Worm (Caenorhabditis elegans) whole organism, L4/young adult: Measurements from ENCODE around the gene C53B7.6.
"Not testable (repeated sequence)": the region's sequence is repeated elsewhere in the genome, so short reads cannot be mapped to it uniquely, and the experiment has no call there.

Source experiments
- W03F9.2 ChIP-seq: fragments of 150-350 bp; optimal IDR thresholded peaks from 2 replicates; lab custom pipeline; 2014; ENCODE audit warnings: missing biosample characterization, missing genetic modification characterization
- dao-5 ChIP-seq: sonication (generic microtip); optimal IDR thresholded peaks from 2 replicates; lab custom pipeline; 2016; ENCODE audit warnings: missing genotype, missing genetic modification characterization, moderate library complexity, missing compliant biosample characterization
- him-1 ChIP-seq: sonication (generic microtip); optimal IDR thresholded peaks from 2 replicates; lab custom pipeline; 2016; ENCODE audit warnings: missing genotype, missing genetic modification reagents, missing genetic modification characterization, missing compliant biosample characterization

C53B7.6 gene

DNA sequence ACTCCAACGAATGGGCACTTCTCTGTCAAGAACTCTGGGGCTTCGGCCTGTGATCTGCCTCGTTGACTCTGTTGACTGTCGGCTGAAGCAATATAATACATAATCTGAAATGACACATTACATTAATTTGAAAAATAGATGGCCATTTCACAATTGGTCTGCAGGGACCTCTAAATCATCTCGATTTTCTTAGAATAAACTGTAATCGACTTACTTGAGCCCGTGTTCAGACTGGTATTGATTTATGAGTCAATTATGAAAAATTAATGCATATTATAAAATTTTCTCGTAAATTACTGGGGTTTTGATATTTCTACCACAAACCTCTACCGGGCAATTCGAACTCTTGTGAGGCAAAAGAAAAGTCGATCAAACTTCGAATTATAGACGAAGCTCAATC is at the start of gene C53B7.6:
Gene C53B7.6, minus strand, starts transcription at position 101 of the 400 bp plus-strand sequence.
- not testable (repeated sequence) for TF ChIP-seq dao-5, him-1, W03F9.2 (tag; lab: Kevin White, UChicago)

DNA sequence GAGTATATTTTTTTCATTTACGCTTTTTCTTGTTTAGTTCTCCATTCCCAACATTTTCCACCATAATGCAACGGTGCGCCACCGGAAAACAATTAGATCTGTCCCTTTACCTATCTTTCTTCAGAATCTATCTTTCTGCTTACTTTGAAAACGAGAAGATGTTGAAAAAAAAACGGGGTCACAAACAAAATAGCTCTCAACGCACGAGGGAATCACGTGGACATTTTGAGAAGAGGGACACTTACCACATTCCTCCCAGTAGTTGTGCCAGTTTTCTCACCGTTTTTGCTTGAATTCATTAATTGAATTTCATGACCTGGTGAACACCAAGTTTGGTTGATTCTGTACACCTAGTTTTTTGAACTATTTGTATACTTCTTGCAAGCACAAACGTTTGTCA is 47.6 kb upstream of the C53B7.6 start:
- TF ChIP-seq dao-5 (tag; lab: Kevin White, UChicago) = no peak
- no peak for TF ChIP-seq W03F9.2 (tag; lab: Kevin White, UChicago)
- TF ChIP-seq him-1 (tag; lab: Kevin White, UChicago) = no peak

DNA sequence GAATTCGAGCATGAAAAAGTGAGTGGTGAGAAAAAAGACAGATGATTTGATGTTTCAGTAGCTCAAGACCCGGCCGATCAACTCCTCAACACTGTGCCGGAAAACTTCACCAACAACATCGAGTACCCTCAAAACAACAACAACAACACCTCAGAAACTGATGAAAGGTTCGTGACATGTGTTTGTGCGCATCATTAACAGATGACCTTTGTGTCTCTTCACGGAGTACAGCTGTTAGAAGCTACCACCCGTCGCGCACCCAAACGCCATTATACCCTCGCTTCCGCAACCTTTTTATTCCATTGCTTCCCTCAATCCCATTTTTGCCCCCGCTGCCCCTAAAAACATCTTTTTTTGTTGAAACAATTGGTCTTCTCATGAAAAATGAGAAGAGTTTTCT is 46.7 kb upstream of the C53B7.6 start:
- TF ChIP-seq dao-5 (tag; lab: Kevin White, UChicago) (no peak), him-1 (tag; lab: Kevin White, UChicago) (no peak), W03F9.2 (tag; lab: Kevin White, UChicago) (no peak)

DNA sequence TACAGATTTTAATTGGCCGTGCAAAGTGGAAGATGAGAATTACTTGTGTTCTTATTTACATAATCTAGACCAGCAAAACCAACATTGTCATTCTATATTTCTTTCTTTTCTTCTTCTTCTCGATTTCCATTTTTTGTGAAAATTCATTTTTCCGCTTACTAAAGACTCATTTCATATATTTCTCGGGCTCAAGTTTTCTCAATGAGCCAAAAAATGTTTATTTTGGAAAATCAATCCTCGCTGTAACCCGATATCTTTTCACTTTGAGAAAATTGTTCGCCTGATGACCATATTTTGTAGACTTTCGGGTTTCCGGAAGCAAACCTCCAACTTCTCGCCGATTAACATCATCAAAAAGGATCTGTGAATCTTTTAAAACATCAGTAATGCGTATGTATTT is 45.4 kb upstream of the C53B7.6 start, which contains the start of gene nhx-4:
Gene nhx-4, plus strand, starts transcription at position 301 of the 400 bp plus-strand sequence.
- TF ChIP-seq dao-5 (tag; lab: Kevin White, UChicago) (no peak), W03F9.2 (tag; lab: Kevin White, UChicago) (no peak), him-1 (tag; lab: Kevin White, UChicago) (no peak)

DNA sequence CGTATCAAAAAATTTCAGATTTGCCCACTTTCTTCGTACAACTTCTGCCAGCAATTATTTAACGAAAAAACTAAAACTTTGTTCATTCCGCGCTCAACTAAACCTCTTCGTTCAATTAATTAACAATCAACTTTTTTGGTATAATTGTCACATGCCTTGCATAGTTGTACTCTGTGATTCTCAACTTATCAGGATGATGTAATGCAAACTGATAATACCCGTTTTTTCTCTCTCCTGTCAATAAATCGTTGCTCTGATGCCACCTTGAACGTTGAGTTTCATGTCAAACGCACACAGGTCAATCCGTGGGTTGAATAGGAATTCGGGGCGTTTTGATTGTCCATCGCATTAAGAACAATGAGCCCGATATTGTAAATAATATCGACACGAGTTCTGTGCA is 37.0 kb upstream of the C53B7.6 start:
- no peak for TF ChIP-seq him-1 (tag; lab: Kevin White, UChicago)
- TF ChIP-seq W03F9.2 (tag; lab: Kevin White, UChicago) = no peak
- no peak for TF ChIP-seq dao-5 (tag; lab: Kevin White, UChicago)

DNA sequence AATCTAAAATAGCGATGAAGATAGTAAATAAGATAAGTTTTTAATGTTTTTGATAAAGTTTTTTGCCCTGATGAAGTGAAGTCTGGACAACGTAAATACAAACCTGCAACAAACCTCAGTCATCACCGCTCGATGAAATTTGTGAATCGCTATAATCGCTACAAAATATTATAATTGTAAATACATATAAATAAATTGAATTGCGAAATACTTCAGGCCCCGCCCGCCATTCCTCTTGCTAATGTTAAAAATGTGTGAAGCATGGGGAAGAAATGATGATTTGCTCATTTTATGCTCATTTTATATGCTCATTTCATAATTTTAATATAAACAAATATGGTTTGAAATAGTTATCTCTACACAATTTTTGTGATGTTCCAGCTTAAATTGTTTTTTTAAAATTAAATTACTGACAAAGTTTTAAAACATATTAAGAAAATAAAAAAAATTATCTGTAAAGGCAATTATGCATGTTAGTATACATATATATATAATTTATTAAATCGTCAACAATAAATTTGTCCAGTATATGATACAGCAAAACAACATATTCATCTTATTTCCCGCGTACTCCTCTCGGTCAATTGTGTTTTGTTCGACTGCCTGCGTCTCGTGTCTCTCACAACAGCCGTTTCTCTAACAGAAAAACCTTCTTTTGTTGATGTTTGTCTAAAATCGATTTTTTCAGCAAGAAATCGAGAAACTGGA is 35.6 kb upstream of the C53B7.6 start, which contains the start of gene sid-5:
Gene sid-5, plus strand, starts transcription at position 658 of the 708 bp plus-strand sequence.
- TF ChIP-seq him-1 (tag; lab: Kevin White, UChicago) = no peak

DNA sequence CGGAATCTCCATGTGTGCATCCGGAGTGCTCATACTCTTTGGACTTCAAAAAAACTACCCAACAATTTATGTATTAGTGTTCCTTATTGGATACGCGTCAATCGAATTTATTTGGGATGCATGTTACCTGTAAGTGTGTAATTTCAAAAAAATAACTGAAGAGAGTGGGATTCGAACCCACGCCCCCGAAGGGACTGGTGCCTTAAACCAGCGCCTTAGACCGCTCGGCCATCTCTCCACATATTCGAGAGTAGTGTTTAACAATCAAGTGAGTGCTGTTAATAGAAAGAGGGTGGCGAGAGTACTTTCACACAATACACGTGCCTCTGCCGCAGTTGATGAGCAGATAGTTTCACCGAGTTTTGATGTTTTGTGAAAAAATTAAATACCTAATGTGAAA is 34.4 kb upstream of the C53B7.6 start:
- TF ChIP-seq him-1 (tag; lab: Kevin White, UChicago) = no peak
- TF ChIP-seq dao-5 (tag; lab: Kevin White, UChicago) = peak; percentile 14

DNA sequence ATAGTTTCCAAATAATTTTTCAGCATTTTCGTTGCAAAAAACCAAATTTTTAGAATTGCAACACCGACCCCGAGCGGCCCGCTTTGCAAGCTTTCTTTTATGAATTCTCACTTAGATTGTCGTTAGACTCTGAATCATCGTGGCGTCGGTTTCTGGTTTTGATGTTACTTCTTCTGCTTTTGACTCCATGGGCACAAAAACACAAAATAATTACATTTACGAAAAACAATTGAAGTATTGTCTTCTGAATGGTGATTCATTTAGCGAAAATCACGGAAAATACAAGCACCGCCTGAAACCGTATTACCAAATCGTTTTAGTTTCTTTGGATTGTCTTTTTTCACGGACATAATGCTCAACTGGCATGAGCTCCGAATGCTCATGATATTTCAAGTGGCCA is 32.5 kb upstream of the C53B7.6 start, which contains the start of gene pes-23:
Gene pes-23, plus strand, starts transcription at position 301 of the 400 bp plus-strand sequence.
- TF ChIP-seq dao-5 (tag; lab: Kevin White, UChicago) (no peak), him-1 (tag; lab: Kevin White, UChicago) (no peak), W03F9.2 (tag; lab: Kevin White, UChicago) (no peak)

DNA sequence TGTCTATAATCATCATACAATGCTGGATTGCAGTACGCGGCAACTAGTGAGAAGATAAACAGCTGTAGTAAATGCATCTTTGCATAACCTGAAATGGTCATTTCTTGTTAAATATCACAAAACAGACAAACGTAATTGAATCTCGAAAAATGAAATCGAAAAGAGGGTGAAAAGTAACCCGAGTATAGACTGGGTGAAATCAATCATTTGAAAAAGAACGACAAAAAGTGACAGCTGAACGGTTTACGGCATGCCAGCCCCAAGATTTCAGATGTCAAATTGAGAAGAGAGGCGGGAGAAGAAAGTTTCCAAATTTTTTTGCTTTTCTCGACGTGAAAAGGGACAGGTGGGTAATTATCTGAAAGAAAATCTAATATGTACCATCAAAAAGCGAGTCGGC is 31.3 kb upstream of the C53B7.6 start, which contains the start of gene F14B8.4:
Gene F14B8.4, minus strand, starts transcription at position 101 of the 400 bp plus-strand sequence.
- TF ChIP-seq W03F9.2 (tag; lab: Kevin White, UChicago) = no peak
- TF ChIP-seq dao-5 (tag; lab: Kevin White, UChicago) = no peak
- TF ChIP-seq him-1 (tag; lab: Kevin White, UChicago) = no peak

DNA sequence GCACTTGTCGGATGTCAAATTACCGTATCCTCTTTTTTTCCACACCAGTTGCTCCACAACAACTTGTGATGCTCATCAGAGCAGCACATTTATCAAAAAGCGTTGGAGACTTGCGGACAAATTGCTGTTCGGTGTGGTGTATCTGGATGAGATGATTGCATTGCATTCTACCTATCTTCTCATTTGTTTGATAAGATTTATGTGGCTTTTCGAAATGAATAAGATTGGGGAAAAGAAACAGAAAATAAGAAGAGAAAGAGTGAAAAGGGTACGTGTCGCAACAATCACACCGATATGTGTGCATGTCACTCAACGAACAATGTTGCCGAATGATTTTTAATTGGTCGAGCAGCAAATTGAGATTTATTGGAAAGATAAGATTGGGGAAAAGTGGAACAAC is 25.5 kb upstream of the C53B7.6 start:
- no peak for TF ChIP-seq W03F9.2 (tag; lab: Kevin White, UChicago)
- no peak for TF ChIP-seq dao-5 (tag; lab: Kevin White, UChicago)

DNA sequence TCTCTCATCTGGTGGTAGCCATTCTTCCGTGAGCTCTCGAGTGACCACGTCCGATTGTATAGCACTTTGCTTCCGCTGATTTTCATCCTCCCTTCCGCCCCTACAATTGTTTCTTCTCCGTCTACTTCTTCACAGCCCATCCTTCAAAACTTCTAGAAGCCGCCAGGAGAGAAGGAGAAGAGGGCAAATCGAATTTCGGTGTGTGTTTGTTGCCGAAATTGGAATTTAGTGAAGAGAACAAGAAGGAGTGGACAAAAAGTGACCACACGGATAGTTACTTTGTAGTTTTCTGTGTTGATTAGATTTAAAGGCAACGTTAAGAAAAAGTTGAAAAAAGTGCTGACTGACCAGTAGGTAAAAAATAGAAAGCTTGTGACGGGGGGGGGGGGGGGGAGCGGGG is 24.5 kb upstream of the C53B7.6 start:
- TF ChIP-seq him-1 (tag; lab: Kevin White, UChicago) (no peak), W03F9.2 (tag; lab: Kevin White, UChicago) (no peak), dao-5 (tag; lab: Kevin White, UChicago) (no peak)

DNA sequence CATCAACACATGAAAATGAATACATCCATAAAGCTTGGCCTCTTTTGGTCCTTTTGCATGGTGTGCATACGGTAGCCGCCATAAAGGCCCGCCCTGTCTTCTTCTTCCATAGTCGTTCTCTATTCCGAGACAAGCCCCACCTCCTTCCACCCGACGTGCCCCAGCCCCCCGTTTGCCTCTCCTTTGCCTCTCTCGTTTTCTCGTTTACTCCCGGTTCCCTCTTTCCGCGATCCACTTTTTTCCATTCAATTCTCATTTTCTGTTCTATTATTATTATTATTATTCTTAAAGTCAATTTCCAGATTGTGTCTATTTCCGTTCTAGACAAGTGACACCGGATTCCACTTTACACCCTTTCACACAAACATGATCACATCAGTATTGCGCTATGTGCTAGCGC is 20.8 kb upstream of the C53B7.6 start, which contains the start of gene unc-6:
Gene unc-6, plus strand, starts transcription at position 301 of the 400 bp plus-strand sequence.
- TF ChIP-seq him-1 (tag; lab: Kevin White, UChicago) (no peak), W03F9.2 (tag; lab: Kevin White, UChicago) (no peak), dao-5 (tag; lab: Kevin White, UChicago) (no peak)

DNA sequence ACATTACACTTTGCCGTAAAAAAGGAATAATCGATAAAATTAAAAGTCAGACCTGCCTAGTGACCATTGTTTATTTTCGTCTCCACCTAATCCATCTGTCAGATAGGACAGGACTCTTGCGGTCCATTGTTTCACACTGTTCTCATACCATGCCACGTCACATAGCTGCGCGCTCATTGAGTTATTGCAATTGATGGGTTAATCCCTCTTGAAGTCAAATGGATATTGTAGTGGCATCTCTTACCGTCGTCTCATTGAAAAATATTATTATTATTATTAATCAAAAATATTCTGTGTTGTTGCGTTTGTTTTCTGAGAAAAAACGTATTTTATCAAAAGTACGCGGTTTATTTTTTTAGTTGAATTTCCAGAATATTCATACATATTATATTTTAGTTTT is 19.6 kb upstream of the C53B7.6 start:
- TF ChIP-seq W03F9.2 (tag; lab: Kevin White, UChicago) = no peak
- TF ChIP-seq dao-5 (tag; lab: Kevin White, UChicago) = no peak
- TF ChIP-seq him-1 (tag; lab: Kevin White, UChicago) = no peak
